Fruit fly (Drosophila melanogaster): ENCODE results near the gene CG43703.
A peak's percentile ranks its signal among the peaks of the same experiment; 100 is the strongest.

Gene CG43703

dm6 chr2L:3769718-3770461 lies 4.6 kb downstream of the CG43703 start (continued):
- TF ChIP-seq Dek (tag; optimal IDR thresholded peaks at IDR 0.05) (no peak), CG6854 (GFP tag; optimal IDR thresholded peaks at IDR 0.05) (no peak), CG7928 (GFP tag; optimal IDR thresholded peaks at IDR 0.05) (no peak), Max (GFP tag; optimal IDR thresholded peaks at IDR 0.05) (no peak), Eip74EF (GFP tag; optimal IDR thresholded peaks at IDR 0.05) (peak in 1 of 2 experiments; percentile 80), CG11085 (GFP tag; IDR thresholded peaks at IDR 0.05) (no peak), HLHmδ (GFP tag; optimal IDR thresholded peaks at IDR 0.05) (no peak), sc (optimal IDR thresholded peaks at IDR 0.05) (no peak), sc (GFP tag; optimal IDR thresholded peaks at IDR 0.05) (peak; percentile 38), Tbp (GFP tag; optimal IDR thresholded peaks at IDR 0.05) (no peak), Med (GFP tag) (peak; percentile 45), hbn (GFP tag; IDR thresholded peaks at IDR 0.05; ENCODE audit: partially characterized antibody) (no peak), CG33557 (GFP tag; optimal IDR thresholded peaks at IDR 0.05) (peak; percentile 8), YL-1 (GFP tag; optimal IDR thresholded peaks at IDR 0.05) (no peak), mirr (GFP tag; optimal IDR thresholded peaks at IDR 0.05) (no peak), lov (optimal IDR thresholded peaks at IDR 0.05) (no peak), lov (GFP tag; IDR thresholded peaks at IDR 0.05) (no peak), CG12104 (GFP tag; optimal IDR thresholded peaks at IDR 0.05) (peak; percentile 28), CG11696 (GFP tag; IDR thresholded peaks at IDR 0.05) (no peak), CG12659 (GFP tag; optimal IDR thresholded peaks at IDR 0.05) (peak; percentile 34), CG6689 (GFP tag; IDR thresholded peaks at IDR 0.05) (peak; percentile 34; the same call in 1 of the 2 replicates), grau (tag; optimal IDR thresholded peaks at IDR 0.05) (peak; percentile 69), emc (GFP tag; optimal IDR thresholded peaks at IDR 0.05) (no peak), Oli (tag; optimal IDR thresholded peaks at IDR 0.05) (peak; percentile 55), esg (GFP tag; conservative IDR thresholded peaks at IDR 0.05) (peak; percentile 30; the same call in 1 of the 2 replicates), btn (GFP tag; optimal IDR thresholded peaks at IDR 0.05) (no peak), row (GFP tag; IDR thresholded peaks at IDR 0.05) (peak; percentile 58), CG8388 (GFP tag; optimal IDR thresholded peaks at IDR 0.05) (peak; percentile 54), Myb (GFP tag; optimal IDR thresholded peaks at IDR 0.05) (no peak), sisA (GFP tag; IDR thresholded peaks at IDR 0.05) (peak; percentile 14; the same call in 1 of the 2 replicates), Xrp1 (GFP tag; IDR thresholded peaks at IDR 0.05) (peak; percentile 66), sim (GFP tag; IDR thresholded peaks at IDR 0.05) (no peak), PHDP (tag; optimal IDR thresholded peaks at IDR 0.05) (peak; percentile 58), lilli (GFP tag; optimal IDR thresholded peaks at IDR 0.05) (no peak), ftz-f1 (GFP tag; optimal IDR thresholded peaks at IDR 0.05) (no peak), CG9727 (GFP tag; optimal IDR thresholded peaks at IDR 0.05) (peak; percentile 63), CG6175 (GFP tag; IDR thresholded peaks at IDR 0.05) (no peak), tna (GFP tag; IDR thresholded peaks at IDR 0.05; ENCODE audit: partially characterized antibody) (no peak), mam (GFP tag; optimal IDR thresholded peaks at IDR 0.05) (no peak), Nf-YB (GFP tag; optimal IDR thresholded peaks at IDR 0.05) (peak; percentile 8), CG8089 (GFP tag; optimal IDR thresholded peaks at IDR 0.05) (no peak), CG14441 (GFP tag; IDR thresholded peaks at IDR 0.05) (no peak), Aef1 (GFP tag; IDR thresholded peaks at IDR 0.05) (no peak), odd (GFP tag; optimal IDR thresholded peaks at IDR 0.05) (peak; percentile 39), jigr1 (GFP tag; IDR thresholded peaks at IDR 0.05) (no peak), sug (tag; optimal IDR thresholded peaks at IDR 0.05) (no peak), ERR (GFP tag; optimal IDR thresholded peaks at IDR 0.05) (no peak), CrebB (tag; optimal IDR thresholded peaks at IDR 0.05) (no peak), CG32767 (GFP tag; IDR thresholded peaks at IDR 0.05) (no peak), CG17328 (GFP tag; IDR thresholded peaks at IDR 0.05) (no peak; the same call in 1 of the 2 replicates), Lpt (GFP tag; optimal IDR thresholded peaks at IDR 0.05) (no peak)

Data from whole organism, embryonic.